Fruit fly (Drosophila melanogaster): ENCODE results near the gene CG3588.

Gene CG3588

DNA sequence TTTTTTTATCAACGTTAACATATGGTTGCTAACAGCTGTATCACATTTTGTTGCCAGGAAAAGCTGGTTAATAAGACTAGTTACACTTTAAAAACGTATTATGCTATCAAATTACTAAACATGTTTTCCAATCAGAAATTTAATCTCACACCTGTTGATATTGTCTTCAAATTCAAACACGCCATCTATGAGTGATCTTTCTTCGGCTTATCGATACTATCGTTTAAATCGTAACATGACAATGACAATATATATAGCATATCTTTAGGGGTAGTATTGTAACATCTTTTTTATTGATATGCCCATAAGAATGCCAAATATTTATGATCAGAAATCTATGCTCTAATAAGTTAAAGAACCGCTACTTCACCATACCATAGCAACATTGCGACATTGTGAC, 29.5 kb downstream of the CG3588 start (continued):
- TF ChIP-seq insv (GFP tag; optimal IDR thresholded peaks at IDR 0.05) (peak; percentile 3 to 96), CG7987 (GFP tag; optimal IDR thresholded peaks at IDR 0.05) (no peak), gem (tag; optimal IDR thresholded peaks at IDR 0.05) (no peak), gcm2 (GFP tag; optimal IDR thresholded peaks at IDR 0.05) (no peak), crc (GFP tag; optimal IDR thresholded peaks at IDR 0.05) (no peak), CG6654 (GFP tag; optimal IDR thresholded peaks at IDR 0.05) (no peak), Hsf (GFP tag; optimal IDR thresholded peaks at IDR 0.05) (no peak), pzg (GFP tag; optimal IDR thresholded peaks at IDR 0.05) (peak; percentile 7), CG1832 (GFP tag; optimal IDR thresholded peaks at IDR 0.05) (no peak), Bgb (GFP tag; IDR thresholded peaks at IDR 0.05; ENCODE audit: partially characterized antibody) (peak; percentile 72), CG30431 (GFP tag; optimal IDR thresholded peaks at IDR 0.05) (no peak), TFAM (GFP tag; optimal IDR thresholded peaks at IDR 0.05) (no peak), CG5245 (GFP tag; optimal IDR thresholded peaks at IDR 0.05) (no peak), hkb (optimal IDR thresholded peaks at IDR 0.05) (no peak), hkb (GFP tag; IDR thresholded peaks at IDR 0.05) (no peak), lbe (GFP tag; optimal IDR thresholded peaks at IDR 0.05) (no peak), HmgZ (tag; optimal IDR thresholded peaks at IDR 0.05) (peak; percentile 26), grn (GFP tag; optimal IDR thresholded peaks at IDR 0.05) (peak; percentile 61), z (GFP tag; IDR thresholded peaks at IDR 0.05) (no peak), CG8924 (tag; optimal IDR thresholded peaks at IDR 0.05) (no peak), CG2199 (GFP tag; IDR thresholded peaks at IDR 0.05) (0 out of 3 replicates have a peak, but pooled peaks have one; percentile 12), Oaz (GFP tag; IDR thresholded peaks at IDR 0.05) (no peak), Fer2 (tag; optimal IDR thresholded peaks at IDR 0.05) (no peak), Pdp1 (GFP tag; optimal IDR thresholded peaks at IDR 0.05) (peak in 1 of 2 experiments; percentile 41), Camta (GFP tag; optimal IDR thresholded peaks at IDR 0.05) (no peak), otp (GFP tag; IDR thresholded peaks at IDR 0.05) (no peak), hbn (GFP tag; IDR thresholded peaks at IDR 0.05; ENCODE audit: partially characterized antibody) (peak; percentile 76), CG1603 (tag; optimal IDR thresholded peaks at IDR 0.05) (no peak), CG12659 (GFP tag; optimal IDR thresholded peaks at IDR 0.05) (no peak), Dbx (GFP tag; IDR thresholded peaks at IDR 0.05) (no peak), CG32767 (GFP tag; IDR thresholded peaks at IDR 0.05) (no peak), Chrac-16 (GFP tag; optimal IDR thresholded peaks at IDR 0.05) (no peak), CG15514 (GFP tag; optimal IDR thresholded peaks at IDR 0.05) (no peak), Hmr (GFP tag; optimal IDR thresholded peaks at IDR 0.05) (no peak), CG16815 (GFP tag; optimal IDR thresholded peaks at IDR 0.05) (no peak), CG16813 (GFP tag; IDR thresholded peaks at IDR 0.05; ENCODE audit: partially characterized antibody) (peak; percentile 76), CG30020 (tag; optimal IDR thresholded peaks at IDR 0.05) (no peak), CG17912 (GFP tag; optimal IDR thresholded peaks at IDR 0.05) (no peak), CG13424 (tag; optimal IDR thresholded peaks at IDR 0.05) (no peak), PHDP (tag; optimal IDR thresholded peaks at IDR 0.05) (no peak), ftz-f1 (GFP tag; optimal IDR thresholded peaks at IDR 0.05) (no peak), CG2129 (GFP tag; IDR thresholded peaks at IDR 0.05; ENCODE audit: partially characterized antibody) (peak; percentile 44), trh (GFP tag; optimal IDR thresholded peaks at IDR 0.05) (no peak)
